Fruit fly (Drosophila melanogaster) whole organism, embryonic: Measurements from ENCODE around the gene CG12998.
A peak's percentile ranks its signal among the peaks of the same experiment; 100 is the strongest.

ENCODE experiments used
- Atf-2 ChIP-seq: fragments of 200-800 bp; sonication (Bioruptor generic); optimal IDR thresholded peaks from 2 replicates; lab custom pipeline; 2016; ENCODE audit warnings: missing biosample characterization, missing genetic modification characterization
- CG10366 ChIP-seq: fragments of 200-800 bp; sonication (Bioruptor generic); IDR thresholded peaks from 2 replicates; pipeline ENCODE4 v1.3.6; 2022; ENCODE audit warnings: missing biosample characterization, missing genetic modification characterization
- CG10462 ChIP-seq: fragments of 200-800 bp; sonication (Bioruptor generic); optimal IDR thresholded peaks from 2 replicates; lab custom pipeline; 2016; ENCODE audit warnings: missing biosample characterization, missing genetic modification characterization
- CG11085 ChIP-seq: fragments of 200-800 bp; sonication (Bioruptor generic); IDR thresholded peaks from 2 replicates; pipeline ENCODE4 v1.3.6; 2022; ENCODE audit warnings: missing biosample characterization, missing genetic modification characterization
- CG13296 ChIP-seq: fragments of 200-800 bp; sonication (Bioruptor generic); optimal IDR thresholded peaks from 3 replicates; lab custom pipeline; 2018; ENCODE audit warnings: missing biosample characterization, mild to moderate bottlenecking, missing genetic modification characterization
- CG14710 ChIP-seq: fragments of 200-800 bp; sonication (Bioruptor generic); optimal IDR thresholded peaks from 3 replicates; lab custom pipeline; 2019; ENCODE audit warnings: missing biosample characterization, mild to moderate bottlenecking, missing genetic modification characterization, moderate library complexity
- CG15479 ChIP-seq: fragments of 200-800 bp; sonication (Bioruptor generic); optimal IDR thresholded peaks from 3 replicates; lab custom pipeline; 2019; ENCODE audit warnings: missing biosample characterization, mild to moderate bottlenecking, missing genetic modification characterization, moderate library complexity
- CG15514 ChIP-seq: fragments of 200-800 bp; sonication (Bioruptor generic); optimal IDR thresholded peaks from 3 replicates; lab custom pipeline; 2017; ENCODE audit warnings: missing biosample characterization, missing genetic modification characterization, mild to moderate bottlenecking, moderate library complexity, missing genetic modification reagents
- CG1602 ChIP-seq: fragments of 200-800 bp; sonication (Bioruptor generic); optimal IDR thresholded peaks from 3 replicates; lab custom pipeline; 2016; ENCODE audit warnings: missing biosample characterization, missing genetic modification characterization
- CG3847 ChIP-seq: fragments of 200-800 bp; sonication (Bioruptor generic); IDR thresholded peaks from 2 replicates; pipeline ENCODE4 v1.3.6; 2022; ENCODE audit warnings: missing biosample characterization, missing genetic modification characterization
- CG7963 ChIP-seq: fragments of 200-800 bp; sonication (Bioruptor generic); IDR thresholded peaks from 3 replicates; pipeline ENCODE4 v1.3.6; 2022; ENCODE audit warnings: missing biosample characterization, missing genetic modification characterization; ENCODE audit not compliant: partially characterized antibody
- CG9727 ChIP-seq: fragments of 200-800 bp; sonication (Bioruptor generic); optimal IDR thresholded peaks from 3 replicates; lab custom pipeline; 2017; ENCODE audit warnings: missing biosample characterization, mild to moderate bottlenecking, missing genetic modification characterization
- D19A ChIP-seq: fragments of 200-800 bp; optimal IDR thresholded peaks from 3 replicates; lab custom pipeline; 2019; ENCODE audit warnings: missing biosample characterization, mild to moderate bottlenecking, missing genetic modification characterization, moderate library complexity
- E2f2 ChIP-seq: fragments of 200-800 bp; sonication (Bioruptor generic); IDR thresholded peaks from 2 replicates; pipeline ENCODE4 v1.3.6; 2022; ENCODE audit warnings: missing biosample characterization, missing genetic modification characterization
- Eip74EF ChIP-seq, 2 experiments: fragments of 200-800 bp in 1 of 2; fragments of >200 bp in 1 of 2; sonication (Bioruptor generic) in 1 of 2; optimal IDR thresholded peaks; 2 replicates each; lab custom pipeline; 2017 to 2019; ENCODE audit warnings: missing biosample characterization in 2 of 2, missing genetic modification characterization in 2 of 2, mild to moderate bottlenecking in 1 of 2, moderate library complexity in 1 of 2
- Ets65A ChIP-seq: fragments of 200-800 bp; sonication (Bioruptor generic); peaks from one replicate; lab custom pipeline; 2016; ENCODE audit warnings: missing biosample characterization, missing genetic modification characterization
- Fer1 ChIP-seq: fragments of 200-800 bp; sonication (Bioruptor generic); optimal IDR thresholded peaks from 2 replicates; lab custom pipeline; 2017; ENCODE audit warnings: missing biosample characterization, mild to moderate bottlenecking, missing genetic modification characterization
- Gsc ChIP-seq: fragments of 200-800 bp; sonication (Bioruptor generic); IDR thresholded peaks from 2 replicates; pipeline ENCODE4 v1.3.6; 2022; ENCODE audit warnings: missing biosample characterization, missing genetic modification characterization
- Hr3 ChIP-seq: fragments of 200-800 bp; sonication (Bioruptor generic); optimal IDR thresholded peaks from 3 replicates; lab custom pipeline; 2016; ENCODE audit warnings: missing biosample characterization, missing genetic modification characterization
- Meics ChIP-seq: fragments of 200-800 bp; sonication (Bioruptor generic); optimal IDR thresholded peaks from 2 replicates; lab custom pipeline; 2017; ENCODE audit warnings: missing biosample characterization, mild to moderate bottlenecking, missing genetic modification characterization
- Myb ChIP-seq: fragments of 200-800 bp; sonication (Bioruptor generic); optimal IDR thresholded peaks from 2 replicates; lab custom pipeline; 2016; ENCODE audit warnings: missing biosample characterization, missing genetic modification characterization
- Nf-YC ChIP-seq: fragments of 200-800 bp; optimal IDR thresholded peaks from 3 replicates; lab custom pipeline; 2019; ENCODE audit warnings: missing biosample characterization, mild to moderate bottlenecking, missing genetic modification characterization, moderate library complexity
- Ravus ChIP-seq: fragments of 200-800 bp; sonication (Bioruptor generic); IDR thresholded peaks from 2 replicates; pipeline ENCODE4 v1.3.6; 2022; ENCODE audit warnings: missing biosample characterization, missing genetic modification characterization
- Sox100B ChIP-seq: fragments of 200-800 bp; sonication (Bioruptor generic); optimal IDR thresholded peaks from 3 replicates; lab custom pipeline; 2018; ENCODE audit warnings: missing biosample characterization, mild to moderate bottlenecking, missing genetic modification characterization
- Spps ChIP-seq: fragments of 200-800 bp; sonication (Bioruptor generic); optimal IDR thresholded peaks from 2 replicates; lab custom pipeline; 2018; ENCODE audit warnings: missing biosample characterization, mild to moderate bottlenecking, missing genetic modification characterization
- Ssrp ChIP-seq: fragments of 200-800 bp; sonication (Bioruptor generic); optimal IDR thresholded peaks from 2 replicates; lab custom pipeline; 2018; ENCODE audit warnings: missing biosample characterization, mild to moderate bottlenecking, missing genetic modification characterization, moderate library complexity
- Vsx1 ChIP-seq: fragments of 200-800 bp; sonication (Bioruptor generic); optimal IDR thresholded peaks from 2 replicates; lab custom pipeline; 2017; ENCODE audit warnings: missing biosample characterization, mild to moderate bottlenecking, missing genetic modification characterization, missing genetic modification reagents
- ato ChIP-seq: fragments of 200-800 bp; sonication (Bioruptor generic); IDR thresholded peaks from 2 replicates; pipeline ENCODE4 v1.3.6; 2022; ENCODE audit warnings: missing biosample characterization, missing genetic modification characterization; ENCODE audit not compliant: partially characterized antibody
- br ChIP-seq: fragments of >200 bp; optimal IDR thresholded peaks from 2 replicates; lab custom pipeline; 2017
- btn ChIP-seq: fragments of 200-800 bp; sonication (Bioruptor generic); optimal IDR thresholded peaks from 2 replicates; lab custom pipeline; 2016; ENCODE audit warnings: missing biosample characterization, missing genetic modification characterization
- cad ChIP-seq: fragments of >200 bp; optimal IDR thresholded peaks from 2 replicates; lab custom pipeline; 2017; ENCODE audit warnings: missing biosample characterization, missing genetic modification characterization
- ci ChIP-seq: fragments of 200-800 bp; sonication (Bioruptor generic); IDR thresholded peaks from 3 replicates; pipeline ENCODE4 v1.3.6; 2022; ENCODE audit warnings: missing biosample characterization, missing genetic modification characterization
- crol ChIP-seq: fragments of 200-800 bp; sonication (Bioruptor generic); IDR thresholded peaks from 2 replicates; pipeline ENCODE4 v1.3.6; 2022; ENCODE audit warnings: missing biosample characterization, missing genetic modification characterization
- crp ChIP-seq, 2 experiments: fragments of 200-800 bp; sonication (Bioruptor generic); optimal IDR thresholded peaks; 2 replicates in 1 of 2; 3 replicates in 1 of 2; lab custom pipeline; 2017; ENCODE audit warnings: missing biosample characterization in 2 of 2, missing genetic modification characterization in 2 of 2, mild to moderate bottlenecking in 1 of 2, moderate library complexity in 1 of 2
- dan ChIP-seq: fragments of 200-800 bp; sonication (Bioruptor generic); IDR thresholded peaks from 2 replicates; pipeline ENCODE4 v1.3.6; 2022; ENCODE audit warnings: missing biosample characterization, missing genetic modification characterization
- disco-r ChIP-seq: fragments of 200-800 bp; sonication (Bioruptor generic); optimal IDR thresholded peaks from 2 replicates; lab custom pipeline; 2016; ENCODE audit warnings: missing biosample characterization, missing genetic modification characterization
- dmrt99B ChIP-seq: fragments of 200-800 bp; sonication (Bioruptor generic); optimal IDR thresholded peaks from 2 replicates; lab custom pipeline; 2018; ENCODE audit warnings: missing biosample characterization, mild to moderate bottlenecking, missing genetic modification characterization, moderate library complexity
- ems ChIP-seq: fragments of 200-800 bp; sonication (Bioruptor generic); optimal IDR thresholded peaks from 3 replicates; lab custom pipeline; 2016; ENCODE audit warnings: missing biosample characterization, missing genetic modification characterization
- gem ChIP-seq: fragments of 200-800 bp; sonication (Bioruptor generic); optimal IDR thresholded peaks from 2 replicates; lab custom pipeline; 2019; ENCODE audit warnings: missing biosample characterization, mild to moderate bottlenecking, missing genetic modification characterization, moderate library complexity
- gsb-n ChIP-seq: fragments of 200-800 bp; sonication (Bioruptor generic); optimal IDR thresholded peaks from 3 replicates; lab custom pipeline; 2018; ENCODE audit warnings: missing biosample characterization, mild to moderate bottlenecking, missing genetic modification characterization
- jigr1 ChIP-seq: fragments of 200-800 bp; sonication (Bioruptor generic); IDR thresholded peaks from 3 replicates; pipeline ENCODE4 v1.3.6; 2022; ENCODE audit warnings: missing biosample characterization, missing genetic modification characterization
- lab ChIP-seq: fragments of 200-800 bp; sonication (Bioruptor generic); optimal IDR thresholded peaks from 3 replicates; lab custom pipeline; 2017; ENCODE audit warnings: missing biosample characterization, missing genetic modification characterization, mild to moderate bottlenecking, moderate library complexity, missing genetic modification reagents
- onecut ChIP-seq: fragments of 200-800 bp; sonication (Bioruptor generic); IDR thresholded peaks from 2 replicates; pipeline ENCODE4 v1.3.6; 2022; ENCODE audit warnings: missing biosample characterization, missing genetic modification characterization
- prd ChIP-seq, 3 experiments: fragments of >200 bp in 2 of 3; fragments of 200-800 bp in 1 of 3; sonication (Bioruptor generic) in 1 of 3; optimal IDR thresholded peaks in 2 of 3; IDR thresholded peaks in 1 of 3; 2 replicates in 2 of 3; 3 replicates in 1 of 3; pipeline versions ENCODE4 v1.3.6 to Lab custom; 2017 to 2022; ENCODE audit warnings: missing biosample characterization in 1 of 3, missing genetic modification characterization in 1 of 3
- ranshi ChIP-seq: fragments of 200-800 bp; sonication (Bioruptor generic); IDR thresholded peaks from 2 replicates; pipeline ENCODE4 v1.3.6; 2022; ENCODE audit warnings: missing biosample characterization, missing genetic modification characterization
- shn ChIP-seq: fragments of 200-800 bp; sonication (Bioruptor generic); optimal IDR thresholded peaks from 3 replicates; lab custom pipeline; 2016; ENCODE audit warnings: missing biosample characterization, missing genetic modification characterization
- ssp ChIP-seq: fragments of 200-800 bp; sonication (Bioruptor generic); IDR thresholded peaks from 2 replicates; pipeline ENCODE4 v1.3.6; 2022; ENCODE audit warnings: missing biosample characterization, missing genetic modification characterization
- stwl ChIP-seq: fragments of 200-800 bp; sonication (Bioruptor generic); optimal IDR thresholded peaks from 3 replicates; lab custom pipeline; 2018; ENCODE audit warnings: missing biosample characterization, mild to moderate bottlenecking, missing genetic modification characterization, moderate library complexity
- tup ChIP-seq: fragments of 200-800 bp; sonication (Bioruptor generic); optimal IDR thresholded peaks from 2 replicates; lab custom pipeline; 2016; ENCODE audit warnings: missing biosample characterization, mild to moderate bottlenecking, missing genetic modification characterization, moderate library complexity
- vvl ChIP-seq: fragments of 200-800 bp; sonication (Bioruptor generic); IDR thresholded peaks from 2 replicates; pipeline ENCODE4 v1.3.6; 2022; ENCODE audit warnings: missing biosample characterization, missing genetic modification characterization
- wek ChIP-seq: fragments of 200-800 bp; sonication (Bioruptor generic); optimal IDR thresholded peaks from 3 replicates; lab custom pipeline; 2018; ENCODE audit warnings: missing biosample characterization, mild to moderate bottlenecking, missing genetic modification characterization, moderate library complexity
- wor ChIP-seq: fragments of 200-800 bp; sonication (Bioruptor generic); IDR thresholded peaks from 2 replicates; pipeline ENCODE4 v1.3.6; 2022; ENCODE audit warnings: missing biosample characterization, missing genetic modification characterization

The CG12998 gene

dm6 chrX:17237421-17237820 is 19.0 kb downstream of the CG12998 start (continued):
- no peak for TF ChIP-seq crp (GFP tag; optimal IDR thresholded peaks at IDR 0.05; lab: Kevin White, UChicago)
- TF ChIP-seq cad, result no peak
- TF ChIP-seq wor, result 0 out of 2 replicates have a peak, but pooled peaks have one; percentile 23
- no peak for TF ChIP-seq gsb-n (tag; lab: Kevin White, UChicago)
- TF ChIP-seq Ravus (GFP tag; lab: Robert Waterston, UW), result no peak
- no peak for TF ChIP-seq tup (GFP tag; lab: Kevin White, UChicago)
- no peak for TF ChIP-seq CG7963 (GFP tag; lab: Robert Waterston, UW)
- no peak for TF ChIP-seq Sox100B (GFP tag; lab: Kevin White, UChicago)
- TF ChIP-seq CG3847, result no peak
- TF ChIP-seq Myb (GFP tag; lab: Kevin White, UChicago), result no peak
- no peak for TF ChIP-seq wek (GFP tag; lab: Kevin White, UChicago)
- TF ChIP-seq Spps (tag; lab: Kevin White, UChicago), result no peak
- no peak for TF ChIP-seq vvl (GFP tag; lab: Robert Waterston, UW)
- TF ChIP-seq gem (tag; lab: Kevin White, UChicago), result peak; percentile 67
- TF ChIP-seq CG14710 (tag; lab: Kevin White, UChicago), result peak; percentile 14
- TF ChIP-seq Fer1 (GFP tag; lab: Kevin White, UChicago), result no peak
- TF ChIP-seq Vsx1 (GFP tag; lab: Kevin White, UChicago), result no peak
- TF ChIP-seq Nf-YC, result no peak
- no peak for TF ChIP-seq ems (GFP tag; lab: Kevin White, UChicago)
- no peak for TF ChIP-seq CG1602 (GFP tag; lab: Kevin White, UChicago)
- TF ChIP-seq CG10462 (GFP tag; lab: Kevin White, UChicago), result no peak
- no peak for TF ChIP-seq Hr3
- no peak for TF ChIP-seq CG15479
- TF ChIP-seq ranshi (GFP tag; lab: Robert Waterston, UW), result no peak
- TF ChIP-seq CG10366 (GFP tag; lab: Robert Waterston, UW), result no peak
- peak; percentile 20 for TF ChIP-seq D19A (tag; lab: Kevin White, UChicago)
- TF ChIP-seq ssp, result no peak
- TF ChIP-seq stwl (tag; lab: Kevin White, UChicago), result no peak
- no peak for TF ChIP-seq btn
- TF ChIP-seq Ssrp (tag; lab: Kevin White, UChicago), result peak; percentile 41
- no peak for TF ChIP-seq E2f2
- TF ChIP-seq disco-r (GFP tag; lab: Kevin White, UChicago), result no peak
- TF ChIP-seq jigr1, result no peak
- no peak for TF ChIP-seq crol
- no peak for TF ChIP-seq onecut (GFP tag; lab: Robert Waterston, UW)
- TF ChIP-seq ato (GFP tag; lab: Robert Waterston, UW), result no peak
- no peak for TF ChIP-seq prd (optimal IDR thresholded peaks at IDR 0.05; lab: Kevin White, UChicago)
- TF ChIP-seq prd (GFP tag; IDR thresholded peaks at IDR 0.05; lab: Robert Waterston, UW), result 0 out of 3 replicates have a peak, but pooled peaks have one; percentile 41
- TF ChIP-seq CG11085 (GFP tag; lab: Robert Waterston, UW), result no peak
- TF ChIP-seq Meics, result no peak
- TF ChIP-seq Eip74EF (GFP tag; optimal IDR thresholded peaks at IDR 0.05; lab: Kevin White, UChicago), result peak in 1 of 2 experiments; percentile 21
- no peak for TF ChIP-seq CG15514 (GFP tag; lab: Kevin White, UChicago)
- no peak for TF ChIP-seq CG13296
- TF ChIP-seq ci (GFP tag; lab: Robert Waterston, UW), result no peak
- peak; percentile 41 for TF ChIP-seq Ets65A (GFP tag; lab: Kevin White, UChicago)
- no peak for TF ChIP-seq Gsc (GFP tag; lab: Robert Waterston, UW)
- TF ChIP-seq dan (GFP tag; lab: Robert Waterston, UW), result no peak
- no peak for TF ChIP-seq Atf-2 (GFP tag; lab: Kevin White, UChicago)
- no peak for TF ChIP-seq br (lab: Kevin White, UChicago)
- TF ChIP-seq shn, result no peak
- TF ChIP-seq lab (GFP tag; lab: Kevin White, UChicago), result no peak
- peak; percentile 67 for TF ChIP-seq dmrt99B (tag; lab: Kevin White, UChicago)
- TF ChIP-seq CG9727 (GFP tag; lab: Kevin White, UChicago), result no peak
